Fruit fly (Drosophila melanogaster): ENCODE results near the gene SoxN.

dm6 chr2L:8781152-8781551, 44.3 kb upstream of the SoxN start, which contains the start of gene LManVI:
- TF ChIP-seq CTCF (optimal IDR thresholded peaks at IDR 0.05) = no peak
- TF ChIP-seq CG8478 (optimal IDR thresholded peaks at IDR 0.05) = no peak

Data from S2 (cell line).